Fruit fly (Drosophila melanogaster) S2 (cell line): Measurements from ENCODE around the gene CG7362.

Source experiments
- CG8478 ChIP-seq: fragments of >200 bp; optimal IDR thresholded peaks from 2 replicates; lab custom pipeline; 2018
- CTCF ChIP-seq, 2 experiments: fragments of >200 bp; optimal IDR thresholded peaks; 2 replicates each; lab custom pipeline; 2018

DNA sequence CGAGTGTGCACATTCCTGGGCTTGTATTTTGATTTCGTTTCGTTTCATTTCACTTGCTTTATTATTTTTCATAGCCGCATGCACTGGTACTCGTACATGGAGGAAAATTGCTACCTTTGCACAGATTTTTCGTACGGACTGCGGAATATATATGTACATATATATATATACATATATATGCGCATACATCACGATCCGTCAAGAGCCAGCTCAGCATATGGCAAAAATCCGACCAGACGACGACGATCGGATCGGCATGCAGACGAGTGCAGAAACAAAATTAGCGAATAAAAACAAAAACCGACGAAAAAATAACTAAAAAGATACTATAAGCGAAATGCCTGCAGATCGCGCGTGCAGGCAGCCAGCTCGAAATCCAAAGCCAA lies 36.6 kb downstream of the CG7362 start:
- TF ChIP-seq CG8478 (lab: Kevin White, UChicago) (no peak), CTCF (optimal IDR thresholded peaks at IDR 0.05; lab: Kevin White, UChicago) (no peak)
